Fruit fly (Drosophila melanogaster) whole organism, embryonic: Measurements from ENCODE around the gene Tet.
A peak's percentile ranks its signal among the peaks of the same experiment; 100 is the strongest.

ENCODE experiments used
- CG10654 ChIP-seq: fragments of 200-800 bp; sonication (Bioruptor generic); optimal IDR thresholded peaks from 2 replicates; lab custom pipeline; 2016; ENCODE audit warnings: missing biosample characterization, missing genetic modification characterization
- CG11695 ChIP-seq: fragments of 200-800 bp; sonication (Bioruptor generic); IDR thresholded peaks from 3 replicates; pipeline ENCODE4 v1.3.6; 2022; ENCODE audit warnings: missing biosample characterization, missing genetic modification characterization
- CG12236 ChIP-seq: fragments of 200-800 bp; sonication (Bioruptor generic); optimal IDR thresholded peaks from 2 replicates; lab custom pipeline; 2016; ENCODE audit warnings: missing biosample characterization, missing genetic modification characterization
- CG1233 ChIP-seq: fragments of 200-800 bp; sonication (Bioruptor generic); optimal IDR thresholded peaks from 4 replicates; lab custom pipeline; 2018; ENCODE audit warnings: missing biosample characterization, mild to moderate bottlenecking, missing genetic modification characterization
- CG15269 ChIP-seq: fragments of 200-800 bp; sonication (Bioruptor generic); optimal IDR thresholded peaks from 2 replicates; lab custom pipeline; 2018; ENCODE audit warnings: missing biosample characterization, mild to moderate bottlenecking, missing genetic modification characterization, moderate library complexity
- CG15514 ChIP-seq: fragments of 200-800 bp; sonication (Bioruptor generic); optimal IDR thresholded peaks from 3 replicates; lab custom pipeline; 2017; ENCODE audit warnings: missing biosample characterization, missing genetic modification characterization, mild to moderate bottlenecking, moderate library complexity, missing genetic modification reagents
- CG1603 ChIP-seq: fragments of 200-800 bp; sonication (Bioruptor generic); optimal IDR thresholded peaks from 2 replicates; lab custom pipeline; 2019; ENCODE audit warnings: missing biosample characterization, mild to moderate bottlenecking, missing genetic modification characterization, moderate library complexity
- CG16863 ChIP-seq: fragments of 200-800 bp; sonication (Bioruptor generic); optimal IDR thresholded peaks from 3 replicates; lab custom pipeline; 2016; ENCODE audit warnings: missing biosample characterization, missing genetic modification characterization
- CG18011 ChIP-seq: fragments of 200-800 bp; sonication (Bioruptor generic); optimal IDR thresholded peaks from 2 replicates; lab custom pipeline; 2017; ENCODE audit warnings: missing biosample characterization, missing genetic modification characterization, mild to moderate bottlenecking, moderate library complexity, missing genotype
- CG2129 ChIP-seq: fragments of 200-800 bp; sonication (Bioruptor generic); IDR thresholded peaks from 2 replicates; pipeline ENCODE4 v1.3.6; 2022; ENCODE audit warnings: missing biosample characterization, missing genetic modification characterization; ENCODE audit not compliant: partially characterized antibody
- CG30020 ChIP-seq: fragments of 200-800 bp; optimal IDR thresholded peaks from 2 replicates; lab custom pipeline; 2019; ENCODE audit warnings: missing biosample characterization, mild to moderate bottlenecking, missing genetic modification characterization, moderate library complexity
- CG30403 ChIP-seq: fragments of 200-800 bp; sonication (Bioruptor generic); optimal IDR thresholded peaks from 3 replicates; lab custom pipeline; 2016; ENCODE audit warnings: missing biosample characterization, missing genetic modification characterization
- CG4328 ChIP-seq: fragments of 200-800 bp; sonication (Bioruptor generic); optimal IDR thresholded peaks from 3 replicates; lab custom pipeline; 2017; ENCODE audit warnings: missing biosample characterization, missing genetic modification reagents, missing genetic modification characterization
- CG4617 ChIP-seq: fragments of 200-800 bp; sonication (Bioruptor generic); optimal IDR thresholded peaks from 3 replicates; lab custom pipeline; 2016; ENCODE audit warnings: missing biosample characterization, missing genetic modification characterization, borderline replicate concordance
- CG7372 ChIP-seq: fragments of 200-800 bp; sonication (Bioruptor generic); IDR thresholded peaks from 2 replicates; pipeline ENCODE4 v1.3.6; 2022; ENCODE audit warnings: missing biosample characterization, missing genetic modification characterization
- CG7928 ChIP-seq: fragments of 200-800 bp; sonication (Bioruptor generic); optimal IDR thresholded peaks from 2 replicates; lab custom pipeline; 2017; ENCODE audit warnings: missing biosample characterization, mild to moderate bottlenecking, missing genetic modification characterization
- CG8924 ChIP-seq: fragments of 200-800 bp; optimal IDR thresholded peaks from 3 replicates; lab custom pipeline; 2019; ENCODE audit warnings: missing biosample characterization, mild to moderate bottlenecking, missing genetic modification characterization, moderate library complexity
- CG9215 ChIP-seq: fragments of 200-800 bp; sonication (Bioruptor generic); IDR thresholded peaks from 2 replicates; pipeline ENCODE4 v1.3.6; 2022; ENCODE audit warnings: missing biosample characterization, missing genetic modification characterization
- Chrac-16 ChIP-seq: fragments of 200-800 bp; sonication (Bioruptor generic); optimal IDR thresholded peaks from 3 replicates; lab custom pipeline; 2016; ENCODE audit warnings: missing biosample characterization, missing genetic modification characterization
- CrebB ChIP-seq: fragments of 200-800 bp; sonication (Bioruptor generic); optimal IDR thresholded peaks from 3 replicates; lab custom pipeline; 2018; ENCODE audit warnings: missing biosample characterization, mild to moderate bottlenecking, missing genetic modification characterization
- Deaf1 ChIP-seq: fragments of 200-800 bp; optimal IDR thresholded peaks from 3 replicates; lab custom pipeline; 2019; ENCODE audit warnings: missing biosample characterization, mild to moderate bottlenecking, missing genetic modification characterization, moderate library complexity
- E2f1 ChIP-seq: fragments of 200-800 bp; sonication (Bioruptor generic); IDR thresholded peaks from 2 replicates; pipeline ENCODE4 v1.3.6; 2022; ENCODE audit warnings: missing biosample characterization, missing genetic modification characterization
- ERR ChIP-seq: fragments of 200-800 bp; sonication (Bioruptor generic); optimal IDR thresholded peaks from 2 replicates; lab custom pipeline; 2016; ENCODE audit warnings: missing biosample characterization, missing genetic modification characterization
- MTF-1 ChIP-seq: fragments of 200-800 bp; sonication (Bioruptor generic); optimal IDR thresholded peaks from 2 replicates; lab custom pipeline; 2018; ENCODE audit warnings: missing biosample characterization, mild to moderate bottlenecking, missing genetic modification characterization, borderline replicate concordance
- Med ChIP-seq: fragments of 200-800 bp; sonication (Bioruptor generic); peaks from one replicate; lab custom pipeline; 2016; ENCODE audit warnings: missing biosample characterization, missing genetic modification characterization, mild to moderate bottlenecking, inconsistent platforms, moderate library complexity
- Meics ChIP-seq: fragments of 200-800 bp; sonication (Bioruptor generic); optimal IDR thresholded peaks from 2 replicates; lab custom pipeline; 2017; ENCODE audit warnings: missing biosample characterization, mild to moderate bottlenecking, missing genetic modification characterization
- Nf-YB ChIP-seq: fragments of 200-800 bp; sonication (Bioruptor generic); optimal IDR thresholded peaks from 3 replicates; lab custom pipeline; 2019; ENCODE audit warnings: missing biosample characterization, mild to moderate bottlenecking, missing genetic modification characterization, moderate library complexity
- Nf-YC ChIP-seq: fragments of 200-800 bp; optimal IDR thresholded peaks from 3 replicates; lab custom pipeline; 2019; ENCODE audit warnings: missing biosample characterization, mild to moderate bottlenecking, missing genetic modification characterization, moderate library complexity
- Opbp ChIP-seq: fragments of 200-800 bp; sonication (Bioruptor generic); IDR thresholded peaks from 3 replicates; pipeline ENCODE4 v1.3.6; 2022; ENCODE audit warnings: missing biosample characterization, missing genetic modification characterization; ENCODE audit not compliant: partially characterized antibody
- ase ChIP-seq: fragments of 200-800 bp; sonication (Bioruptor generic); IDR thresholded peaks from 3 replicates; pipeline ENCODE4 v1.3.6; 2022; ENCODE audit warnings: missing biosample characterization, missing genetic modification characterization
- bab2 ChIP-seq: fragments of 200-800 bp; sonication (Bioruptor generic); optimal IDR thresholded peaks from 2 replicates; lab custom pipeline; 2016; ENCODE audit warnings: missing biosample characterization, missing genetic modification characterization
- bcd ChIP-seq: fragments of 200-800 bp; sonication (Bioruptor generic); optimal IDR thresholded peaks from 2 replicates; lab custom pipeline; 2017; ENCODE audit warnings: missing biosample characterization, mild to moderate bottlenecking, missing genetic modification characterization
- br ChIP-seq: fragments of >200 bp; optimal IDR thresholded peaks from 2 replicates; lab custom pipeline; 2017
- crc ChIP-seq: fragments of 200-800 bp; sonication (Bioruptor generic); optimal IDR thresholded peaks from 2 replicates; lab custom pipeline; 2016; ENCODE audit warnings: missing biosample characterization, missing genetic modification characterization
- dmrt11E ChIP-seq: fragments of 200-800 bp; sonication (Bioruptor generic); optimal IDR thresholded peaks from 3 replicates; lab custom pipeline; 2018; ENCODE audit warnings: missing biosample characterization, mild to moderate bottlenecking, missing genetic modification characterization, moderate library complexity
- fd96Cb ChIP-seq: fragments of 200-800 bp; sonication (Bioruptor generic); optimal IDR thresholded peaks from 2 replicates; lab custom pipeline; 2018; ENCODE audit warnings: missing biosample characterization, mild to moderate bottlenecking, missing genetic modification characterization, moderate library complexity
- fu2 ChIP-seq: fragments of 200-800 bp; sonication (Bioruptor generic); optimal IDR thresholded peaks from 2 replicates; lab custom pipeline; 2016; ENCODE audit warnings: missing biosample characterization, missing genetic modification characterization
- her ChIP-seq: fragments of 200-800 bp; sonication (Bioruptor generic); optimal IDR thresholded peaks from 2 replicates; lab custom pipeline; 2016; ENCODE audit warnings: missing biosample characterization, missing genetic modification characterization
- hth ChIP-seq: fragments of >200 bp; optimal IDR thresholded peaks from 2 replicates; lab custom pipeline; 2017; ENCODE audit warnings: inconsistent platforms
- ind ChIP-seq: fragments of 200-800 bp; sonication (Bioruptor generic); optimal IDR thresholded peaks from 3 replicates; lab custom pipeline; 2016; ENCODE audit warnings: missing biosample characterization, missing genetic modification characterization
- jigr1 ChIP-seq: fragments of 200-800 bp; sonication (Bioruptor generic); IDR thresholded peaks from 3 replicates; pipeline ENCODE4 v1.3.6; 2022; ENCODE audit warnings: missing biosample characterization, missing genetic modification characterization
- ken ChIP-seq: fragments of 200-800 bp; sonication (Bioruptor generic); IDR thresholded peaks from 3 replicates; pipeline ENCODE4 v1.3.6; 2022; ENCODE audit warnings: missing biosample characterization, missing genetic modification characterization
- maf-S ChIP-seq: fragments of 200-800 bp; sonication (Bioruptor generic); optimal IDR thresholded peaks from 2 replicates; lab custom pipeline; 2016; ENCODE audit warnings: missing biosample characterization, missing genetic modification characterization
- nom ChIP-seq: fragments of 200-800 bp; sonication (Bioruptor generic); optimal IDR thresholded peaks from 2 replicates; lab custom pipeline; 2017; ENCODE audit warnings: missing biosample characterization, missing genetic modification characterization, mild to moderate bottlenecking, moderate library complexity, missing genetic modification reagents
- phol ChIP-seq: fragments of 200-800 bp; sonication (Bioruptor generic); optimal IDR thresholded peaks from 3 replicates; lab custom pipeline; 2018; ENCODE audit warnings: missing biosample characterization, mild to moderate bottlenecking, missing genetic modification characterization, moderate library complexity
- pum ChIP-seq: fragments of 200-800 bp; sonication (Bioruptor generic); optimal IDR thresholded peaks from 2 replicates; lab custom pipeline; 2016; ENCODE audit warnings: missing biosample characterization, missing genetic modification characterization
- toy ChIP-seq: fragments of 200-800 bp; sonication (Bioruptor generic); IDR thresholded peaks from 2 replicates; pipeline ENCODE4 v1.3.6; 2022; ENCODE audit warnings: missing biosample characterization, missing genetic modification characterization
- trh ChIP-seq: fragments of 200-800 bp; sonication (Bioruptor generic); optimal IDR thresholded peaks from 2 replicates; lab custom pipeline; 2016; ENCODE audit warnings: missing biosample characterization, missing genetic modification characterization
- usp ChIP-seq: fragments of >200 bp; optimal IDR thresholded peaks from 2 replicates; lab custom pipeline; 2017; ENCODE audit warnings: missing biosample characterization, missing genetic modification characterization

Tet gene

DNA sequence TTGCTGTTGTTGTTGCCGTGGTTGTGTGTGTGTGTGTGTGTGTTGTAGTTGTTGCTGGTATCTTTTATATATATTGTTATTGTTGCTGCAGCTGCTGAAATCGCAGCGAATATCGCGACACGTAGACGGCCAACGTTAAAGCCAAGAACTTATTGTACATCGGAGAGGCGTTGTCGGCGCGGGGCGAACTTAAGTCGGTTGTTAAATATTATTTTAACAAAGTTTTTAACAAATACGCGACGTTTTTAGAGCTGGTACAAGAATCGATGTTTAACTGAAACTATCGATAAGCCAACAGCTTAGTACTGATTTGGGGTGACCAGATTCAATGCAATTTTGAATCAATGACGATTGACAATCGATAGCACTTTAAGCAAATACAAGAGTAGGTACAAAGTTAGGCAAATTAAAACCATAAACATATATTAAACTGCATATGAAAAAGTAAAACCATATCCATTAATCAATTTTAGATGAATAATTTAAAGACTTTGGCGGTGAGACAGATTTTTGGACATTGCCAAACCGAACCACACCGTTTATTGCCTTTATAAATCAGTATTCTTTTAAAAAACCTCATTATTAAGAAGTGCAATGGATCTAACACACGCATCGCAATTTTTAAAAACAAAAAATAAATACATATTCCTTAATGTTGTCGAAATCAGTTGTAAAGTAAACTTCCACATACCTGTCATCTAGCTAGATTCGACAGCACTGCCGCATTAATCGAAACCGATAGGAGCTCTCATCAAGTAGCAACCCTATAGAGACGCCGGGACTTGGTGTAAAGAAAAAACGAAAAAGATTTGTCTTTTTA lies 112.5 kb downstream of the Tet start, which contains the start of the genes Mrtf and Non2 (continued):
- TF ChIP-seq Med (GFP tag; lab: Kevin White, UChicago) (peak; percentile 90), hth (lab: Kevin White, UChicago) (no peak), CG9215 (GFP tag; lab: Robert Waterston, UW) (peak; percentile 43; the same call in 1 of the 2 replicates), CG11695 (GFP tag; lab: Robert Waterston, UW) (0 out of 3 replicates have a peak, but pooled peaks have one; percentile 45), CG18011 (GFP tag; lab: Kevin White, UChicago) (peak; percentile 14), nom (GFP tag; lab: Kevin White, UChicago) (no peak), CrebB (no peak), CG12236 (no peak), Deaf1 (tag; lab: Kevin White, UChicago) (peak; percentile 21), fu2 (GFP tag; lab: Kevin White, UChicago) (peak; percentile 42), CG7372 (GFP tag; lab: Robert Waterston, UW) (peak; percentile 38), CG10654 (GFP tag; lab: Kevin White, UChicago) (peak; percentile 47), ind (peak; percentile 68), CG30403 (GFP tag; lab: Kevin White, UChicago) (peak; percentile 82), ase (no peak), her (GFP tag; lab: Kevin White, UChicago) (no peak), Opbp (GFP tag; lab: Robert Waterston, UW) (peak; percentile 81; the same call in 2 of the 3 replicates), Nf-YC (tag; lab: Kevin White, UChicago) (peak; percentile 62), CG15269 (tag; lab: Kevin White, UChicago) (peak; percentile 49), br (lab: Kevin White, UChicago) (no peak), CG7928 (no peak), CG4617 (GFP tag; lab: Kevin White, UChicago) (peak; percentile 48), jigr1 (GFP tag; lab: Robert Waterston, UW) (no peak), CG4328 (peak; percentile 35), MTF-1 (GFP tag; lab: Kevin White, UChicago) (no peak), bab2 (GFP tag; lab: Kevin White, UChicago) (peak; percentile 69), CG2129 (GFP tag; lab: Robert Waterston, UW) (peak; percentile 36; the same call in 1 of the 2 replicates), CG8924 (tag; lab: Kevin White, UChicago) (peak; percentile 72), ERR (GFP tag; lab: Kevin White, UChicago) (no peak), CG1233 (peak; percentile 46), Nf-YB (peak; percentile 26), dmrt11E (tag; lab: Kevin White, UChicago) (peak; percentile 59), E2f1 (0 out of 2 replicates have a peak, but pooled peaks have one; percentile 10), CG1603 (peak; percentile 18), CG15514 (GFP tag; lab: Kevin White, UChicago) (peak; percentile 54), Chrac-16 (GFP tag; lab: Kevin White, UChicago) (peak; percentile 45), trh (no peak), phol (tag; lab: Kevin White, UChicago) (peak; percentile 56), ken (peak; percentile 69; the same call in 2 of the 3 replicates), usp (GFP tag; lab: Kevin White, UChicago) (no peak), crc (GFP tag; lab: Kevin White, UChicago) (no peak), toy (GFP tag; lab: Robert Waterston, UW) (no peak; the same call in 1 of the 2 replicates), maf-S (GFP tag; lab: Kevin White, UChicago) (peak; percentile 57), Meics (GFP tag; lab: Kevin White, UChicago) (peak; percentile 67), CG16863 (GFP tag; lab: Kevin White, UChicago) (peak; percentile 49), CG30020 (tag; lab: Kevin White, UChicago) (peak; percentile 72), bcd (GFP tag; lab: Kevin White, UChicago) (peak; percentile 56), fd96Cb (tag; lab: Kevin White, UChicago) (peak; percentile 25), pum (peak; percentile 60)
